Worm (Caenorhabditis elegans) whole organism, late embryonic: Measurements from ENCODE around the gene srh-229.
"Not testable (repeated sequence)": the region's sequence is repeated elsewhere in the genome, so short reads cannot be mapped to it uniquely, and the experiment has no call there.

Experiments used
- C08G9.2 ChIP-seq: sonication (generic microtip); optimal IDR thresholded peaks from 2 replicates; lab custom pipeline; 2016; ENCODE audit warnings: mild to moderate bottlenecking, missing genetic modification characterization, moderate library complexity, missing compliant biosample characterization
- C38D4.7 ChIP-seq: fragments of 200-800 bp; sonication (Bioruptor generic); optimal IDR thresholded peaks from 2 replicates; lab custom pipeline; 2018; ENCODE audit warnings: mild to moderate bottlenecking, missing genetic modification characterization, moderate library complexity, missing compliant biosample characterization
- F13H6.1 ChIP-seq: sonication (generic microtip); optimal IDR thresholded peaks from 2 replicates; lab custom pipeline; 2016; ENCODE audit warnings: missing genetic modification characterization, missing compliant biosample characterization
- K09A11.1 ChIP-seq: sonication (generic microtip); optimal IDR thresholded peaks from 2 replicates; lab custom pipeline; 2017; ENCODE audit warnings: antibody characterized with exemption, mild to moderate bottlenecking, missing genetic modification characterization, missing compliant biosample characterization; ENCODE audit not compliant: insufficient read depth
- Y22D7AL.16 ChIP-seq: sonication (generic microtip); optimal IDR thresholded peaks from 2 replicates; lab custom pipeline; 2016; ENCODE audit warnings: missing genetic modification characterization, missing compliant biosample characterization
- ahr-1 ChIP-seq: sonication (generic microtip); optimal IDR thresholded peaks from 2 replicates; lab custom pipeline; 2016; ENCODE audit warnings: missing genetic modification characterization, missing compliant biosample characterization
- ama-1 ChIP-seq: fragments of 150-350 bp; optimal IDR thresholded peaks from 2 replicates; lab custom pipeline; 2014
- ceh-18 ChIP-seq: sonication (generic microtip); optimal IDR thresholded peaks from 2 replicates; lab custom pipeline; 2016; ENCODE audit warnings: missing genetic modification characterization, missing compliant biosample characterization
- ceh-31 ChIP-seq: sonication (generic microtip); optimal IDR thresholded peaks from 2 replicates; lab custom pipeline; 2016; ENCODE audit warnings: missing genetic modification characterization, missing compliant biosample characterization
- ceh-48 ChIP-seq: sonication (generic microtip); optimal IDR thresholded peaks from 2 replicates; lab custom pipeline; 2016; ENCODE audit warnings: missing genetic modification characterization, inconsistent platforms, missing compliant biosample characterization
- che-1 ChIP-seq: sonication (generic microtip); optimal IDR thresholded peaks from 2 replicates; lab custom pipeline; 2016; ENCODE audit warnings: mild to moderate bottlenecking, missing genetic modification characterization, missing compliant biosample characterization
- elt-2 ChIP-seq: sonication (generic microtip); optimal IDR thresholded peaks from 2 replicates; lab custom pipeline; 2016; ENCODE audit warnings: missing genetic modification reagents, missing genetic modification characterization, missing compliant biosample characterization
- eyg-1 ChIP-seq: sonication (generic microtip); optimal IDR thresholded peaks from 2 replicates; lab custom pipeline; 2016; ENCODE audit warnings: missing genotype, missing genetic modification characterization, missing compliant biosample characterization
- fax-1 ChIP-seq: sonication (generic microtip); optimal IDR thresholded peaks from 2 replicates; lab custom pipeline; 2016; ENCODE audit warnings: missing genotype, missing genetic modification characterization, missing compliant biosample characterization
- fkh-6 ChIP-seq: sonication (generic microtip); optimal IDR thresholded peaks from 2 replicates; lab custom pipeline; 2016; ENCODE audit warnings: missing genetic modification characterization, missing compliant biosample characterization
- gmeb-2 ChIP-seq: sonication (generic microtip); optimal IDR thresholded peaks from 2 replicates; lab custom pipeline; 2016; ENCODE audit warnings: missing genetic modification characterization, inconsistent platforms, missing compliant biosample characterization
- hlh-30 ChIP-seq: sonication (generic microtip); optimal IDR thresholded peaks from 2 replicates; lab custom pipeline; 2017; ENCODE audit warnings: antibody characterized with exemption, missing genetic modification characterization, missing compliant biosample characterization; ENCODE audit not compliant: insufficient read depth
- hlh-6 ChIP-seq: sonication (generic microtip); optimal IDR thresholded peaks from 2 replicates; lab custom pipeline; 2016; ENCODE audit warnings: missing genotype, missing genetic modification characterization, missing compliant biosample characterization
- lim-6 ChIP-seq: sonication (generic microtip); optimal IDR thresholded peaks from 2 replicates; lab custom pipeline; 2016; ENCODE audit warnings: missing genetic modification characterization, missing compliant biosample characterization
- lin-11 ChIP-seq: fragments of 200-800 bp; sonication (Bioruptor generic); optimal IDR thresholded peaks from 2 replicates; lab custom pipeline; 2018; ENCODE audit warnings: mild to moderate bottlenecking, missing genetic modification characterization, missing compliant biosample characterization
- nhr-11 ChIP-seq: fragments of 150-350 bp; optimal IDR thresholded peaks from 2 replicates; lab custom pipeline; 2014; ENCODE audit warnings: missing biosample characterization, missing genetic modification characterization
- nhr-232 ChIP-seq: sonication (generic microtip); optimal IDR thresholded peaks from 2 replicates; lab custom pipeline; 2016; ENCODE audit warnings: missing genetic modification characterization, missing compliant biosample characterization
- npax-4 ChIP-seq: sonication (generic microtip); optimal IDR thresholded peaks from 2 replicates; lab custom pipeline; 2016; ENCODE audit warnings: missing genetic modification characterization, missing compliant biosample characterization
- pag-3 ChIP-seq: sonication (generic microtip); optimal IDR thresholded peaks from 2 replicates; lab custom pipeline; 2016; ENCODE audit warnings: missing compliant biosample characterization, missing genetic modification characterization, borderline replicate concordance
- pha-4 ChIP-seq: fragments of 150-350 bp; optimal IDR thresholded peaks from 2 replicates; lab custom pipeline; 2018; ENCODE audit warnings: missing biosample characterization, missing genetic modification reagents, missing genetic modification characterization
- pqm-1 ChIP-seq: sonication (generic microtip); optimal IDR thresholded peaks from 2 replicates; lab custom pipeline; 2016; ENCODE audit warnings: missing genetic modification characterization, missing compliant biosample characterization
- pros-1 ChIP-seq: fragments of 150-350 bp; optimal IDR thresholded peaks from 2 replicates; lab custom pipeline; 2014; ENCODE audit warnings: missing biosample characterization, missing genetic modification reagents, missing genetic modification characterization
- rnt-1 ChIP-seq: sonication (generic microtip); optimal IDR thresholded peaks from 2 replicates; lab custom pipeline; 2016; ENCODE audit warnings: missing genetic modification characterization, missing compliant biosample characterization
- sdc-2 ChIP-seq: sonication (generic microtip); optimal IDR thresholded peaks from 2 replicates; lab custom pipeline; 2016; ENCODE audit warnings: missing genotype, missing genetic modification characterization, missing compliant biosample characterization
- sox-4 ChIP-seq: sonication (generic microtip); optimal IDR thresholded peaks from 2 replicates; lab custom pipeline; 2017; ENCODE audit warnings: mild to moderate bottlenecking, missing genetic modification characterization, inconsistent platforms, missing compliant biosample characterization
- syd-9 ChIP-seq: sonication (generic microtip); optimal IDR thresholded peaks from 2 replicates; lab custom pipeline; 2016; ENCODE audit warnings: mild to moderate bottlenecking, missing genetic modification characterization, moderate library complexity, missing compliant biosample characterization
- unc-3 ChIP-seq, 2 experiments: fragments of 200-800 bp in 1 of 2; sonication (Bioruptor generic) in 1 of 2; sonication (generic microtip) in 1 of 2; conservative IDR thresholded peaks in 1 of 2; optimal IDR thresholded peaks in 1 of 2; 2 replicates each; pipeline versions ENCODE4 v1.3.6 to Lab custom; 2016 to 2022; ENCODE audit warnings: missing compliant biosample characterization in 2 of 2, missing genetic modification characterization in 2 of 2, missing genetic modification reagents in 1 of 2
- unc-86 ChIP-seq: sonication (generic microtip); optimal IDR thresholded peaks from 2 replicates; lab custom pipeline; 2016; ENCODE audit warnings: missing genetic modification characterization, missing compliant biosample characterization
- zip-5 ChIP-seq: sonication (generic microtip); optimal IDR thresholded peaks from 2 replicates; lab custom pipeline; 2016; ENCODE audit warnings: missing genetic modification characterization, missing compliant biosample characterization
- ztf-16 ChIP-seq: sonication (generic microtip); optimal IDR thresholded peaks from 2 replicates; lab custom pipeline; 2017; ENCODE audit warnings: missing genetic modification characterization, missing compliant biosample characterization

srh-229 gene

ce11 chrV:7548499-7548898 is 44.3 kb upstream of the srh-229 start:
- TF ChIP-seq unc-3 (GFP tag; conservative IDR thresholded peaks at IDR 0.05; lab: Robert Waterston, UW) = 0 out of 2 replicates have a peak, but pooled peaks have one; percentile 25
- TF ChIP-seq unc-3 (tag; optimal IDR thresholded peaks at IDR 0.05; lab: Kevin White, UChicago) = not testable (repeated sequence)
- TF ChIP-seq che-1 (tag; lab: Kevin White, UChicago) = peak; percentile 15

ce11 chrV:7548017-7548416 is 43.8 kb upstream of the srh-229 start:
- TF ChIP-seq zip-5 (no peak), elt-2 (tag; lab: Kevin White, UChicago) (peak; percentile 72)

DNA sequence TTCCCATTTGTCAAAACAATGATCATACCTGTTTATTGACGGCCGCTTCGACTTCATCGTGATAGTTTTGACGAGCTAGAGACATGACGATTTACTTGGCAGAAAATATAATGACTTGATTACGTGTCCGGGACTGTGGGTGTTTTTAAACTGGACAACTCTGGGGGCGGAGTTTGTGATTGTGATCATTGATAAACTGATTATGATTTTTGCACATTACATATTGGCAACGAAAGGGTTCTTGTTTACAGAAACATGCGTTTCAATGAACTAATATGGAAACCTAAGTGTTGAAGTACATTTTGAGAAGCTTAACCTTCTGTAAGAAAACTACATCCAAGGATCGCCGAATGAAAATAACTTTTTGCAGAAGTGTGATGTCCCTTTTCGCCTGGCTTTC is 43.3 kb upstream of the srh-229 start, which contains the start of gene ftn-1:
Gene ftn-1 (minus strand): TSS at position 101 of the 400 bp plus-strand sequence.
- TF ChIP-seq ceh-18 (tag; lab: Kevin White, UChicago) = no peak
- TF ChIP-seq lim-6 = no peak
- no peak for TF ChIP-seq nhr-11 (tag; lab: Kevin White, UChicago)
- no peak for TF ChIP-seq unc-86 (tag; lab: Kevin White, UChicago)
- TF ChIP-seq K09A11.1 (tag; lab: Kevin White, UChicago) = no peak
- TF ChIP-seq syd-9 = no peak
- no peak for TF ChIP-seq nhr-232
- no peak for TF ChIP-seq eyg-1
- TF ChIP-seq gmeb-2 (tag; lab: Kevin White, UChicago) = no peak
- TF ChIP-seq ceh-31 (tag; lab: Kevin White, UChicago) = no peak
- no peak for TF ChIP-seq lin-11 (tag; lab: Kevin White, UChicago)
- TF ChIP-seq ceh-48 (tag; lab: Kevin White, UChicago) = no peak
- TF ChIP-seq elt-2 (tag; lab: Kevin White, UChicago) = no peak
- TF ChIP-seq unc-3 (GFP tag; conservative IDR thresholded peaks at IDR 0.05; lab: Robert Waterston, UW) = no peak
- TF ChIP-seq unc-3 (tag; optimal IDR thresholded peaks at IDR 0.05; lab: Kevin White, UChicago) = no peak
- no peak for TF ChIP-seq C08G9.2 (tag; lab: Kevin White, UChicago)
- no peak for TF ChIP-seq pqm-1 (tag; lab: Kevin White, UChicago)
- no peak for TF ChIP-seq hlh-6 (tag; lab: Kevin White, UChicago)
- TF ChIP-seq npax-4 (tag; lab: Kevin White, UChicago) = no peak

- no peak for TF ChIP-seq elt-2 (tag; lab: Kevin White, UChicago)
- no peak for TF ChIP-seq sox-4 (tag; lab: Kevin White, UChicago)
- TF ChIP-seq pag-3 = no peak
- no peak for TF ChIP-seq C38D4.7
- no peak for TF ChIP-seq pha-4 (tag; lab: Kevin White, UChicago)
- TF ChIP-seq zip-5 = no peak
- TF ChIP-seq pros-1 (tag; lab: Kevin White, UChicago) = no peak
- TF ChIP-seq rnt-1 = no peak
- no peak for TF ChIP-seq ceh-31 (tag; lab: Kevin White, UChicago)
- no peak for TF ChIP-seq sdc-2 (tag; lab: Kevin White, UChicago)
- TF ChIP-seq Y22D7AL.16 (tag; lab: Kevin White, UChicago) = no peak
Observed at ce11 chrV:7545187-7545586, 41.0 kb upstream of the srh-229 start, which contains the start of the genes C54F6.19 and nhx-3. Gene C54F6.19 (plus strand): TSS chrV:7545487. Gene nhx-3 (minus strand): TSS chrV:7545523.

DNA sequence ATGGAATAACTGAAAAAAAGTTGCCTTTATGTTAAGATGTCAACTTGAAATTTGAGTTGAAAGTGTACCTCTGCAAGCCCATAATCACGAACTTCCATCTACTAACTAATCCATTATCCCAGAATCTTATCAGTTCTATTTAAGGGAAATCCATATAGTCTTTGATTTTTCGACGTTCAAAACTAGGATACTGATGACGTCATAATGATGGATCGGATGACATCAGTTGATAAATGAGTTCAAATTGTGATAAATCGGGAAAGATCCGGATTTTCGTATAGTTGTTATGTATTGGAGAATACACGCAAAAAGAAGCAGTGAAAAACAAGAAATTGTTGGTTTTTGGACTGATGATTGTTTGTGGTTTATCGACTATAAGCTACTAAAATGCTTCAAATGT is 39.6 kb upstream of the srh-229 start:
- TF ChIP-seq pha-4 (tag; lab: Kevin White, UChicago) (no peak), pag-3 (no peak)

DNA sequence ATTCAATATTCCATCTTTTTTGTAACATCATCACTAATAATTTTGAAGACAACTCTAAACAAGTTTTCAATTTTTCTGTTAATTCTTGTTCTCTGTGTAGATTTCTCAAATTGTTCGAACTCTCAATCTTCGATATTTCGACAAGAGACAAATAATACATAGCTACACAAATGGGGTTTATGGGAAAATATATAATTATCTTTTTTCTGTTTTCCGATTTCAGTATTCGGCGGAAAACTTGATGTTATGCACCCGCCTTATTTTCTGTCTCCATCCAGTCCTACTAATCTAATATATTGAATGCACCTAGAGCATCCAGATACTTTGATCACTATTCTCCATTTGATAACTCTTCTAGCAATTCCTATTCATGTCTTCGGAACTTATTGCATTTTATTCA is 34.8 kb upstream of the srh-229 start, which contains the start of gene srh-268:
Gene srh-268 (plus strand): TSS at position 301 of the 400 bp plus-strand sequence.
- TF ChIP-seq ama-1 (no peak), hlh-6 (tag; lab: Kevin White, UChicago) (no peak), F13H6.1 (tag; lab: Kevin White, UChicago) (no peak), ztf-16 (tag; lab: Kevin White, UChicago) (no peak), fkh-6 (tag; lab: Kevin White, UChicago) (no peak), hlh-30 (tag; lab: Kevin White, UChicago) (no peak), ahr-1 (tag; lab: Kevin White, UChicago) (no peak), fax-1 (no peak)
